Fruit fly (Drosophila melanogaster) whole organism, prepupa: ENCODE results near the gene OdsH.

Experiments used
- Blimp-1 ChIP-seq: fragments of 200-800 bp; sonication (Bioruptor generic); optimal IDR thresholded peaks from 3 replicates; lab custom pipeline; 2017; ENCODE audit warnings: missing biosample characterization, missing genetic modification characterization, mild to moderate bottlenecking, moderate library complexity, missing genetic modification reagents
- CG10631 ChIP-seq: fragments of 200-800 bp; sonication (Bioruptor generic); optimal IDR thresholded peaks from 2 replicates; lab custom pipeline; 2016; ENCODE audit warnings: missing biosample characterization, missing genetic modification characterization
- CG10669 ChIP-seq: fragments of 200-800 bp; sonication (Bioruptor generic); optimal IDR thresholded peaks from 3 replicates; lab custom pipeline; 2018; ENCODE audit warnings: missing biosample characterization, mild to moderate bottlenecking, missing genetic modification characterization, moderate library complexity
- CG11294 ChIP-seq: fragments of 200-800 bp; sonication (Bioruptor generic); IDR thresholded peaks from 2 replicates; pipeline ENCODE4 v1.3.6; 2022; ENCODE audit warnings: missing biosample characterization, missing genetic modification characterization
- CG11762 ChIP-seq: fragments of 200-800 bp; sonication (Bioruptor generic); optimal IDR thresholded peaks from 3 replicates; lab custom pipeline; 2016; ENCODE audit warnings: missing biosample characterization, missing genetic modification characterization; ENCODE audit not compliant: insufficient read depth
- CG11902 ChIP-seq: fragments of 200-800 bp; sonication (Bioruptor generic); optimal IDR thresholded peaks from 3 replicates; lab custom pipeline; 2016; ENCODE audit warnings: missing biosample characterization, missing genetic modification characterization
- CG16779 ChIP-seq: fragments of 200-800 bp; sonication (Bioruptor generic); optimal IDR thresholded peaks from 3 replicates; lab custom pipeline; 2017; ENCODE audit warnings: missing biosample characterization, mild to moderate bottlenecking, missing genetic modification characterization
- CG3032 ChIP-seq: fragments of 200-800 bp; optimal IDR thresholded peaks from 2 replicates; lab custom pipeline; 2019; ENCODE audit warnings: missing biosample characterization, mild to moderate bottlenecking, missing genetic modification characterization, moderate library complexity
- CG32006 ChIP-seq: fragments of 200-800 bp; sonication (Bioruptor generic); optimal IDR thresholded peaks from 3 replicates; lab custom pipeline; 2017; ENCODE audit warnings: missing biosample characterization, mild to moderate bottlenecking, missing genetic modification characterization
- CG34406 ChIP-seq: fragments of 200-800 bp; sonication (Bioruptor generic); optimal IDR thresholded peaks from 3 replicates; lab custom pipeline; 2016; ENCODE audit warnings: missing biosample characterization, missing genetic modification characterization
- CG3919 ChIP-seq: fragments of 200-800 bp; sonication (Bioruptor generic); optimal IDR thresholded peaks from 3 replicates; lab custom pipeline; 2016; ENCODE audit warnings: missing biosample characterization, missing genetic modification characterization
- CG4318 ChIP-seq: fragments of 200-800 bp; sonication (Bioruptor generic); optimal IDR thresholded peaks from 3 replicates; lab custom pipeline; 2017; ENCODE audit warnings: missing biosample characterization, mild to moderate bottlenecking, missing genetic modification characterization
- CG6276 ChIP-seq: fragments of 200-800 bp; sonication (Bioruptor generic); optimal IDR thresholded peaks from 2 replicates; lab custom pipeline; 2017; ENCODE audit warnings: missing biosample characterization, mild to moderate bottlenecking, missing genetic modification characterization
- CG6792 ChIP-seq: fragments of 200-800 bp; sonication (Bioruptor generic); optimal IDR thresholded peaks from 3 replicates; lab custom pipeline; 2016; ENCODE audit warnings: missing biosample characterization, missing genetic modification characterization
- CG7368 ChIP-seq: fragments of 200-800 bp; sonication (Bioruptor generic); optimal IDR thresholded peaks from 3 replicates; lab custom pipeline; 2016; ENCODE audit warnings: missing biosample characterization, missing genetic modification characterization
- CG8319 ChIP-seq: fragments of 200-800 bp; sonication (Bioruptor generic); optimal IDR thresholded peaks from 3 replicates; lab custom pipeline; 2016; ENCODE audit warnings: missing biosample characterization, missing genetic modification characterization
- CG8632 ChIP-seq: fragments of 200-800 bp; sonication (Bioruptor generic); optimal IDR thresholded peaks from 3 replicates; lab custom pipeline; 2016; ENCODE audit warnings: missing biosample characterization, missing genetic modification characterization
- Eip78C ChIP-seq: fragments of 200-800 bp; sonication (Bioruptor generic); peaks from one replicate; lab custom pipeline; 2016; ENCODE audit warnings: missing biosample characterization, missing genetic modification characterization
- Eip93F ChIP-seq: fragments of 200-800 bp; sonication (Bioruptor generic); optimal IDR thresholded peaks from 2 replicates; lab custom pipeline; 2016; ENCODE audit warnings: missing biosample characterization, mild to moderate bottlenecking, missing genetic modification characterization
- Ets96B ChIP-seq: fragments of 200-800 bp; optimal IDR thresholded peaks from 2 replicates; lab custom pipeline; 2019; ENCODE audit warnings: missing biosample characterization, mild to moderate bottlenecking, missing genetic modification characterization, moderate library complexity
- Hr38 ChIP-seq: sonication (Bioruptor generic); optimal IDR thresholded peaks from 2 replicates; lab custom pipeline; 2016; ENCODE audit warnings: missing biosample characterization, missing genetic modification characterization
- Hr39 ChIP-seq: fragments of 200-800 bp; sonication (Bioruptor generic); optimal IDR thresholded peaks from 2 replicates; lab custom pipeline; 2016; ENCODE audit warnings: missing biosample characterization, missing genetic modification characterization
- Hr4 ChIP-seq: fragments of 200-800 bp; sonication (Bioruptor generic); optimal IDR thresholded peaks from 3 replicates; lab custom pipeline; 2016; ENCODE audit warnings: missing biosample characterization, missing genetic modification characterization
- Lpt ChIP-seq: fragments of 200-800 bp; sonication (Bioruptor generic); optimal IDR thresholded peaks from 3 replicates; lab custom pipeline; 2016; ENCODE audit warnings: missing biosample characterization, missing genetic modification characterization
- Met ChIP-seq: fragments of 200-800 bp; sonication (Bioruptor generic); optimal IDR thresholded peaks from 3 replicates; lab custom pipeline; 2016; ENCODE audit warnings: missing biosample characterization, missing genetic modification characterization
- Smox ChIP-seq: fragments of 200-800 bp; sonication (Bioruptor generic); optimal IDR thresholded peaks from 3 replicates; lab custom pipeline; 2016; ENCODE audit warnings: missing biosample characterization, missing genetic modification characterization
- Sox14 ChIP-seq: fragments of 200-800 bp; sonication (Bioruptor generic); optimal IDR thresholded peaks from 3 replicates; lab custom pipeline; 2016; ENCODE audit warnings: missing biosample characterization, missing genetic modification characterization
- cyc ChIP-seq: fragments of 200-800 bp; sonication (Bioruptor generic); optimal IDR thresholded peaks from 3 replicates; lab custom pipeline; 2016; ENCODE audit warnings: missing biosample characterization, missing genetic modification characterization
- dac ChIP-seq: fragments of 200-800 bp; sonication (Bioruptor generic); optimal IDR thresholded peaks from 2 replicates; lab custom pipeline; 2017; ENCODE audit warnings: missing biosample characterization, mild to moderate bottlenecking, missing genetic modification characterization
- dsx ChIP-seq: fragments of 200-800 bp; optimal IDR thresholded peaks from 3 replicates; lab custom pipeline; 2019; ENCODE audit warnings: missing biosample characterization, mild to moderate bottlenecking, missing genetic modification characterization, moderate library complexity; ENCODE audit not compliant: poor library complexity, severe bottlenecking
- eg ChIP-seq: fragments of 200-800 bp; sonication (Bioruptor generic); IDR thresholded peaks from 3 replicates; pipeline ENCODE4 v1.3.6; 2022; ENCODE audit warnings: missing biosample characterization, missing genetic modification characterization
- esn ChIP-seq: fragments of 200-800 bp; sonication (Bioruptor generic); optimal IDR thresholded peaks from 2 replicates; lab custom pipeline; 2016; ENCODE audit warnings: missing biosample characterization, mild to moderate bottlenecking, missing genetic modification characterization, moderate library complexity
- fd59A ChIP-seq: fragments of 200-800 bp; sonication (Bioruptor generic); optimal IDR thresholded peaks from 2 replicates; lab custom pipeline; 2017; ENCODE audit warnings: missing biosample characterization, mild to moderate bottlenecking, missing genetic modification characterization, missing genetic modification reagents
- fd85E ChIP-seq: fragments of 200-800 bp; sonication (Bioruptor generic); optimal IDR thresholded peaks from 3 replicates; lab custom pipeline; 2016; ENCODE audit warnings: missing biosample characterization, missing genetic modification characterization
- fkh ChIP-seq: fragments of 200-800 bp; sonication (Bioruptor generic); optimal IDR thresholded peaks from 3 replicates; lab custom pipeline; 2017; ENCODE audit warnings: missing biosample characterization, mild to moderate bottlenecking, missing genetic modification characterization, moderate library complexity
- lz ChIP-seq: fragments of 200-800 bp; sonication (Bioruptor generic); optimal IDR thresholded peaks from 3 replicates; lab custom pipeline; 2016; ENCODE audit warnings: missing biosample characterization, missing genetic modification characterization
- salr ChIP-seq, 2 experiments: fragments of 200-800 bp; sonication (Bioruptor generic); optimal IDR thresholded peaks; 3 replicates each; lab custom pipeline; 2016 to 2018; ENCODE audit warnings: missing biosample characterization in 2 of 2, missing genetic modification characterization in 2 of 2, mild to moderate bottlenecking in 1 of 2
- ss ChIP-seq, 2 experiments: fragments of 200-800 bp; sonication (Bioruptor generic); optimal IDR thresholded peaks; 2 replicates in 1 of 2; 3 replicates in 1 of 2; lab custom pipeline; 2017 to 2018; ENCODE audit warnings: mild to moderate bottlenecking in 2 of 2, missing biosample characterization in 2 of 2, missing genetic modification characterization in 2 of 2, moderate library complexity in 1 of 2
- svp ChIP-seq: fragments of 200-800 bp; sonication (Bioruptor generic); peaks from one replicate; lab custom pipeline; 2016; ENCODE audit warnings: missing biosample characterization, missing genetic modification characterization
- topi ChIP-seq: fragments of 200-800 bp; sonication (Bioruptor generic); optimal IDR thresholded peaks from 3 replicates; lab custom pipeline; 2016; ENCODE audit warnings: missing biosample characterization, missing genetic modification characterization
- vri ChIP-seq: fragments of 200-800 bp; sonication (Bioruptor generic); optimal IDR thresholded peaks from 3 replicates; lab custom pipeline; 2016; ENCODE audit warnings: missing biosample characterization, mild to moderate bottlenecking, missing genetic modification characterization

OdsH gene

DNA sequence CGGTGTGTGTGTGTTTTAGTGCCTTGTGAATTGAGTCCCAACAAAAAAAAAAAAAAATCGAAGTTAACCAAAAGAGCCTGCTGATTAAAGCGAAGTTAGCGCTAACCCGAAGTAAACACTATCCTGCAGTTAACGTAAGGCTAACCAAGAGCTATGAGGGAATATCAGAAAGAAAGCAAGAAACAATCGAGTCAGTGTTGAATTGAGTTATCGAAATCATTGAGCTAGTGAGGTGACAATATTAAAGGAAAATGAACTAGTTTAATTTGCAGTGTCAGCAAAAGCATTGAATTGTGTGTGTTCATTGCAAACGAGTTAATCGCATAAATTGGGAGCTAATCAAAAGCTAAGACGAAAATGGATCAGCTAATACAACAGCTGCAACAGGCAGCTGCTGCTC, at the start of gene OdsH:
Gene OdsH (plus strand): TSS at position 301 of the 400 bp plus-strand sequence.
- TF ChIP-seq CG10669 (no peak), Eip78C (GFP tag; lab: Kevin White, UChicago) (no peak), CG6792 (GFP tag; lab: Kevin White, UChicago) (no peak), vri (GFP tag; lab: Kevin White, UChicago) (no peak), CG32006 (GFP tag; lab: Kevin White, UChicago) (no peak)

dm6 chrX:17741019-17741863, 49.6 kb upstream of the OdsH start:
- no peak for TF ChIP-seq eg
- TF ChIP-seq Sox14, result no peak
- TF ChIP-seq svp (GFP tag; lab: Kevin White, UChicago), result peak; percentile 68
- no peak for TF ChIP-seq cyc
- TF ChIP-seq Smox (GFP tag; lab: Kevin White, UChicago), result peak; percentile 2
- no peak for TF ChIP-seq CG8319 (GFP tag; lab: Kevin White, UChicago)
- no peak for TF ChIP-seq Hr38 (GFP tag; lab: Kevin White, UChicago)
- peak; percentile 55 for TF ChIP-seq Eip78C (GFP tag; lab: Kevin White, UChicago)
- TF ChIP-seq Eip93F (GFP tag; lab: Kevin White, UChicago), result no peak
- no peak for TF ChIP-seq fd85E (GFP tag; lab: Kevin White, UChicago)
- no peak for TF ChIP-seq salr (GFP tag; optimal IDR thresholded peaks at IDR 0.05; lab: Kevin White, UChicago)
- TF ChIP-seq CG34406 (GFP tag; lab: Kevin White, UChicago), result no peak
- no peak for TF ChIP-seq CG4318
- TF ChIP-seq dac (GFP tag; lab: Kevin White, UChicago), result no peak
- no peak for TF ChIP-seq Hr4 (GFP tag; lab: Kevin White, UChicago)
- TF ChIP-seq CG11902 (GFP tag; lab: Kevin White, UChicago), result no peak
- TF ChIP-seq ss (GFP tag; optimal IDR thresholded peaks at IDR 0.05; lab: Kevin White, UChicago), result no peak
- TF ChIP-seq esn (GFP tag; lab: Kevin White, UChicago), result peak; percentile 26
- no peak for TF ChIP-seq CG10669

- no peak for TF ChIP-seq topi (GFP tag; lab: Kevin White, UChicago)
- TF ChIP-seq fkh (GFP tag; lab: Kevin White, UChicago), result peak; percentile 54
These were observed 48.9 kb upstream of the OdsH start for dm6 chrX:17741864-17742297.

- TF ChIP-seq Smox (GFP tag; lab: Kevin White, UChicago) (peak; percentile 52), CG10631 (GFP tag; lab: Kevin White, UChicago) (peak; percentile 72), Ets96B (tag; lab: Kevin White, UChicago) (peak; percentile 68), Lpt (GFP tag; lab: Kevin White, UChicago) (peak; percentile 50), topi (GFP tag; lab: Kevin White, UChicago) (peak; percentile 80), fd59A (peak; percentile 48), Blimp-1 (peak; percentile 42), CG11762 (GFP tag; lab: Kevin White, UChicago) (peak; percentile 72), lz (peak; percentile 71), fkh (GFP tag; lab: Kevin White, UChicago) (peak; percentile 67), Eip93F (GFP tag; lab: Kevin White, UChicago) (no peak), CG16779 (tag; lab: Kevin White, UChicago) (peak; percentile 43), Eip78C (GFP tag; lab: Kevin White, UChicago) (peak; percentile 94), dsx (GFP tag; lab: Kevin White, UChicago) (peak; percentile 70), CG3032 (tag; lab: Kevin White, UChicago) (peak; percentile 72), fd85E (GFP tag; lab: Kevin White, UChicago) (no peak), salr (GFP tag; optimal IDR thresholded peaks at IDR 0.05; lab: Kevin White, UChicago) (peak in 1 of 2 experiments; percentile 83), CG7368 (GFP tag; lab: Kevin White, UChicago) (peak; percentile 51), CG11294 (peak; percentile 46; the same call in 1 of the 2 replicates), CG8632 (GFP tag; lab: Kevin White, UChicago) (peak; percentile 15), esn (GFP tag; lab: Kevin White, UChicago) (peak; percentile 73), CG34406 (GFP tag; lab: Kevin White, UChicago) (peak; percentile 54), CG3919 (GFP tag; lab: Kevin White, UChicago) (peak; percentile 77), Hr39 (peak; percentile 57), CG6276 (GFP tag; lab: Kevin White, UChicago) (peak; percentile 79), CG4318 (peak; percentile 68), Met (peak; percentile 77)
These were observed 48.0 kb upstream of the OdsH start for dm6 chrX:17742592-17743364.
